Worm (Caenorhabditis elegans): ENCODE data around the gene eri-1.
"Not testable (repeated sequence)": the region's sequence is repeated elsewhere in the genome, so short reads cannot be mapped to it uniquely, and the experiment has no call there.

The eri-1 gene

ce11 chrIV:385150-385937 is 34.4 kb downstream of the eri-1 start, which contains the start of gene rps-24:
TSS of gene rps-24 (plus strand) at chrIV:385887.
- TF ChIP-seq hsf-1 (GFP tag; IDR thresholded peaks at IDR 0.05) (peak; percentile 82), atf-7 (tag; optimal IDR thresholded peaks at IDR 0.05) (peak; percentile 27), madf-3 (GFP tag; IDR thresholded peaks at IDR 0.05) (peak; percentile 95), snpc-1.3 (tag; optimal IDR thresholded peaks at IDR 0.05; ENCODE audit: insufficient read depth) (peak; percentile 26), tbp1 (GFP tag; optimal IDR thresholded peaks at IDR 0.05) (peak; percentile 71), bed-1 (GFP tag; IDR thresholded peaks at IDR 0.05) (peak; percentile 89; the same call in 1 of the 2 replicates), nhr-80 (tag; optimal IDR thresholded peaks at IDR 0.05) (peak; percentile 83), ztf-18 (tag; optimal IDR thresholded peaks at IDR 0.05) (peak; percentile 78), Y53G8AR.9 (GFP tag; conservative IDR thresholded peaks at IDR 0.05) (peak; percentile 90), mcd-1 (GFP tag; IDR thresholded peaks at IDR 0.05) (peak; percentile 93), bed-2 (GFP tag; IDR thresholded peaks at IDR 0.05) (peak; percentile 97), cebp-1 (GFP tag; IDR thresholded peaks at IDR 0.05) (peak; percentile 87), cebp-1 (tag; optimal IDR thresholded peaks at IDR 0.05) (peak; percentile 90), ceh-27 (GFP tag; optimal IDR thresholded peaks at IDR 0.05) (peak; percentile 92), ceh-58 (GFP tag; IDR thresholded peaks at IDR 0.05) (peak; percentile 91; the same call in 1 of the 2 replicates), F22D6.2 (tag; optimal IDR thresholded peaks at IDR 0.05) (peak; percentile 47), zim-3 (tag; optimal IDR thresholded peaks at IDR 0.05) (peak; percentile 75), unc-130 (GFP tag; optimal IDR thresholded peaks at IDR 0.05) (peak; percentile 88), xnd-1 (tag; optimal IDR thresholded peaks at IDR 0.05) (peak; percentile 6), efl-1 (GFP tag; optimal IDR thresholded peaks at IDR 0.05) (peak; percentile 56), hmg-20 (GFP tag; IDR thresholded peaks at IDR 0.05) (peak; percentile 71), aptf-3 (GFP tag; IDR thresholded peaks at IDR 0.05) (peak; percentile 68; the same call in 1 of the 2 replicates), snpc-4 (tag; optimal IDR thresholded peaks at IDR 0.05) (peak; percentile 55 to 83 (median 78)), let-607 (tag; optimal IDR thresholded peaks at IDR 0.05) (peak in 1 of 2 experiments; percentile 38), B0035.1 (tag; optimal IDR thresholded peaks at IDR 0.05) (peak; percentile 41), ztf-25 (GFP tag; IDR thresholded peaks at IDR 0.05) (peak; percentile 99), lsl-1 (GFP tag; optimal IDR thresholded peaks at IDR 0.05) (peak; percentile 78), T07F8.4 (tag; optimal IDR thresholded peaks at IDR 0.05) (peak; percentile 84), let-526 (GFP tag; IDR thresholded peaks at IDR 0.05) (peak; percentile 97), egl-18 (GFP tag; IDR thresholded peaks at IDR 0.05) (0 out of 2 replicates have a peak, but pooled peaks have one; percentile 37), ceh-91 (GFP tag; IDR thresholded peaks at IDR 0.05) (peak; percentile 97), F52B5.7 (tag; optimal IDR thresholded peaks at IDR 0.05) (peak; percentile 6), attf-6 (GFP tag; IDR thresholded peaks at IDR 0.05) (peak; percentile 84; the same call in 1 of the 2 replicates), madf-10 (tag; optimal IDR thresholded peaks at IDR 0.05) (peak; percentile 91), lin-40 (tag; optimal IDR thresholded peaks at IDR 0.05) (peak; percentile 93), ztf-6 (GFP tag; IDR thresholded peaks at IDR 0.05) (peak; percentile 96), dpl-1 (GFP tag; optimal IDR thresholded peaks at IDR 0.05) (peak; percentile 15), Y67H2A.10 (GFP tag; conservative IDR thresholded peaks at IDR 0.05) (peak; percentile 96), aptf-2 (GFP tag; conservative IDR thresholded peaks at IDR 0.05) (peak; percentile 95), F33H1.4 (GFP tag; IDR thresholded peaks at IDR 0.05) (peak; percentile 99), ceh-100 (GFP tag; IDR thresholded peaks at IDR 0.05) (peak; percentile 100), sea-2 (GFP tag; IDR thresholded peaks at IDR 0.05) (peak; percentile 78; the same call in 1 of the 2 replicates), Y53F4B.3 (GFP tag; IDR thresholded peaks at IDR 0.05) (peak; percentile 92), C06A6.2 (GFP tag; conservative IDR thresholded peaks at IDR 0.05) (peak; percentile 93), nhr-90 (tag; optimal IDR thresholded peaks at IDR 0.05) (peak; percentile 54), chd-7 (tag; optimal IDR thresholded peaks at IDR 0.05) (peak; percentile 58)
- not testable (repeated sequence) for TF ChIP-seq snpc-4 (GFP tag; optimal IDR thresholded peaks at IDR 0.05)

Data from whole organism, young adult.